Worm (Caenorhabditis elegans): ENCODE results near the gene sdz-26.
A peak's percentile ranks its signal among the peaks of the same experiment; 100 is the strongest.

sdz-26 gene

ce11 chrII:14357936-14358416 lies 23.6 kb upstream of the sdz-26 start, which contains the start of the genes agl-1 and pfs-2 (continued):
- TF ChIP-seq snu-23 (GFP tag; optimal IDR thresholded peaks at IDR 0.05), result peak; percentile 80
- TF ChIP-seq nhr-71 (tag; optimal IDR thresholded peaks at IDR 0.05), result peak; percentile 83
- TF ChIP-seq hpl-2 (GFP tag; optimal IDR thresholded peaks at IDR 0.05), result no peak
- peak; percentile 56 for TF ChIP-seq nhr-20 (tag; optimal IDR thresholded peaks at IDR 0.05)
- peak; percentile 84 for TF ChIP-seq skn-1 (tag; optimal IDR thresholded peaks at IDR 0.05)
- TF ChIP-seq lsy-2 (tag; optimal IDR thresholded peaks at IDR 0.05), result peak; percentile 91 to 94
- TF ChIP-seq ceh-63 (GFP tag; optimal IDR thresholded peaks at IDR 0.05), result no peak
- peak; percentile 3 for TF ChIP-seq C04F5.9 (tag; optimal IDR thresholded peaks at IDR 0.05)
- peak; percentile 52 for TF ChIP-seq nhr-90 (tag; optimal IDR thresholded peaks at IDR 0.05; ENCODE audit: poor library complexity)
- TF ChIP-seq unc-130 (tag; optimal IDR thresholded peaks at IDR 0.05), result peak; percentile 60
- no peak for TF ChIP-seq tlp-1 (tag; optimal IDR thresholded peaks at IDR 0.05)

ce11 chrII:14359007-14359406 lies 22.5 kb upstream of the sdz-26 start:
- TF ChIP-seq efl-1 (optimal IDR thresholded peaks at IDR 0.05), result no peak
- peak in 1 of 2 experiments; percentile 34 for TF ChIP-seq efl-1 (GFP tag; optimal IDR thresholded peaks at IDR 0.05 in 1 of 2)
- no peak for TF ChIP-seq aly-2 (tag; optimal IDR thresholded peaks at IDR 0.05)

ce11 chrII:14360675-14361074 lies 20.9 kb upstream of the sdz-26 start:
- no peak for TF ChIP-seq mdl-1 (tag; optimal IDR thresholded peaks at IDR 0.05)
- no peak for TF ChIP-seq lin-13 (GFP tag; optimal IDR thresholded peaks at IDR 0.05)

ce11 chrII:14361719-14362118 lies 19.8 kb upstream of the sdz-26 start, which contains the start of gene tebp-1:
Gene tebp-1, plus strand, starts transcription at chrII:14362019.
- TF ChIP-seq efl-1 (optimal IDR thresholded peaks at IDR 0.05) (no peak), efl-1 (GFP tag; optimal IDR thresholded peaks at IDR 0.05 in 1 of 2) (peak in 1 of 2 experiments; percentile 2), nhr-71 (tag; optimal IDR thresholded peaks at IDR 0.05) (no peak)

ce11 chrII:14365182-14365751 lies 16.3 kb upstream of the sdz-26 start, which contains the start of gene imb-2:
Gene imb-2, plus strand, starts transcription at chrII:14365701.
- TF ChIP-seq nhr-85 (tag) (peak; percentile 19), grh-1 (GFP tag; IDR thresholded peaks at IDR 0.05) (no peak), nhr-11 (tag; optimal IDR thresholded peaks at IDR 0.05) (no peak), ces-1 (GFP tag; optimal IDR thresholded peaks at IDR 0.05) (no peak), lin-13 (GFP tag; optimal IDR thresholded peaks at IDR 0.05) (peak; percentile 49), zip-4 (GFP tag; optimal IDR thresholded peaks at IDR 0.05) (no peak), xbp-1 (tag; optimal IDR thresholded peaks at IDR 0.05) (peak; percentile 9), lsy-2 (tag; optimal IDR thresholded peaks at IDR 0.05) (peak; percentile 61 to 86), dpl-1 (GFP tag; optimal IDR thresholded peaks at IDR 0.05) (peak; percentile 60 to 83 (median 72)), isw-1 (GFP tag; IDR thresholded peaks at IDR 0.05) (peak; percentile 9; the same call in 1 of the 2 replicates), nhr-77 (tag; optimal IDR thresholded peaks at IDR 0.05) (peak; percentile 72), nhr-71 (tag; optimal IDR thresholded peaks at IDR 0.05) (peak; percentile 73), C16A3.4 (tag; optimal IDR thresholded peaks at IDR 0.05) (peak; percentile 51), hlh-4 (tag; optimal IDR thresholded peaks at IDR 0.05) (no peak), rnt-1 (tag; optimal IDR thresholded peaks at IDR 0.05) (peak; percentile 32), efl-1 (optimal IDR thresholded peaks at IDR 0.05) (peak; percentile 73 to 77), efl-1 (GFP tag; optimal IDR thresholded peaks at IDR 0.05 in 1 of 2) (peak; percentile 74 to 96), unc-86 (tag; optimal IDR thresholded peaks at IDR 0.05) (peak; percentile 33), dsc-1 (tag; optimal IDR thresholded peaks at IDR 0.05) (peak; percentile 34), F16B12.6 (tag; optimal IDR thresholded peaks at IDR 0.05) (peak; percentile 51), ceh-82 (tag; optimal IDR thresholded peaks at IDR 0.05) (peak in 1 of 3 experiments; percentile 62), aly-2 (tag; optimal IDR thresholded peaks at IDR 0.05) (no peak), snpc-4 (tag; optimal IDR thresholded peaks at IDR 0.05) (peak; percentile 34), lin-35 (GFP tag; optimal IDR thresholded peaks at IDR 0.05) (peak; percentile 75 to 82), nhr-20 (tag; optimal IDR thresholded peaks at IDR 0.05) (peak; percentile 30), lin-14 (GFP tag; optimal IDR thresholded peaks at IDR 0.05) (peak; percentile 75), fkh-8 (tag; optimal IDR thresholded peaks at IDR 0.05) (peak; percentile 70), swsn-7 (tag; optimal IDR thresholded peaks at IDR 0.05) (peak; percentile 45), lin-15B (tag; optimal IDR thresholded peaks at IDR 0.05) (peak; percentile 58), fkh-10 (GFP tag; optimal IDR thresholded peaks at IDR 0.05) (peak; percentile 5), hlh-17 (GFP tag; optimal IDR thresholded peaks at IDR 0.05; ENCODE audit: borderline replicate concordance) (no peak), Y116A8C.19 (tag; optimal IDR thresholded peaks at IDR 0.05; ENCODE audit: borderline replicate concordance) (no peak), nhr-47 (tag; optimal IDR thresholded peaks at IDR 0.05) (peak; percentile 46)

Measured in whole organism, L1 larva.